Worm (Caenorhabditis elegans) whole organism, young adult: ENCODE measurements around the gene cyc-2.2.
A peak's percentile ranks its signal among the peaks of the same experiment; 100 is the strongest.

Experiments
- B0035.1 ChIP-seq: sonication (generic microtip); optimal IDR thresholded peaks from 2 replicates; lab custom pipeline; 2016; ENCODE audit warnings: missing genetic modification characterization, mild to moderate bottlenecking, missing compliant biosample characterization, missing genotype, missing genetic modification reagents
- B0261.1 ChIP-seq: sonication (generic microtip); optimal IDR thresholded peaks from 2 replicates; lab custom pipeline; 2016; ENCODE audit warnings: mild to moderate bottlenecking, missing genetic modification characterization, moderate library complexity, missing compliant biosample characterization
- C17E4.6 ChIP-seq: fragments of 200-800 bp; sonication (Bioruptor generic); IDR thresholded peaks from 2 replicates; pipeline ENCODE4 v1.3.6; 2022; ENCODE audit warnings: missing genetic modification reagents, missing genetic modification characterization, missing compliant biosample characterization
- F33H1.4 ChIP-seq: fragments of 200-800 bp; sonication (Bioruptor generic); IDR thresholded peaks from 2 replicates; pipeline ENCODE4 v1.3.6; 2022; ENCODE audit warnings: missing genetic modification reagents, missing genetic modification characterization, missing compliant biosample characterization
- F55B11.4 ChIP-seq: sonication (generic microtip); optimal IDR thresholded peaks from 2 replicates; lab custom pipeline; 2016; ENCODE audit warnings: missing compliant biosample characterization, missing genetic modification characterization, borderline replicate concordance; ENCODE audit not compliant: insufficient read depth
- K11D2.4 ChIP-seq: fragments of 200-800 bp; sonication (Bioruptor generic); IDR thresholded peaks from 2 replicates; pipeline ENCODE4 v1.3.6; 2022; ENCODE audit warnings: missing genetic modification reagents, missing genetic modification characterization, missing compliant biosample characterization
- K12H6.12 ChIP-seq: fragments of 200-800 bp; sonication (Bioruptor generic); optimal IDR thresholded peaks from 2 replicates; lab custom pipeline; 2018; ENCODE audit warnings: mild to moderate bottlenecking, missing genetic modification characterization, missing compliant biosample characterization
- T26A5.8 ChIP-seq: sonication (generic microtip); optimal IDR thresholded peaks from 2 replicates; lab custom pipeline; 2016; ENCODE audit warnings: missing genetic modification characterization, missing compliant biosample characterization
- Y53G8AR.9 ChIP-seq: fragments of 200-800 bp; sonication (Bioruptor generic); conservative IDR thresholded peaks from 2 replicates; pipeline ENCODE4 v1.3.6; 2022; ENCODE audit warnings: missing genetic modification reagents, missing genetic modification characterization, missing compliant biosample characterization
- aptf-2 ChIP-seq: fragments of 200-800 bp; sonication (Bioruptor generic); conservative IDR thresholded peaks from 2 replicates; pipeline ENCODE4 v1.3.6; 2022; ENCODE audit warnings: missing genetic modification reagents, missing genetic modification characterization, missing compliant biosample characterization
- atf-7 ChIP-seq: sonication (generic microtip); optimal IDR thresholded peaks from 2 replicates; lab custom pipeline; 2017; ENCODE audit warnings: mild to moderate bottlenecking, missing genetic modification characterization, missing compliant biosample characterization
- attf-3 ChIP-seq: fragments of 200-800 bp; sonication (Bioruptor generic); conservative IDR thresholded peaks from 2 replicates; pipeline ENCODE4 v1.3.6; 2022; ENCODE audit warnings: missing genetic modification reagents, missing genetic modification characterization, missing compliant biosample characterization
- attf-5 ChIP-seq: fragments of 200-800 bp; sonication (Bioruptor generic); optimal IDR thresholded peaks from 2 replicates; lab custom pipeline; 2018; ENCODE audit warnings: mild to moderate bottlenecking, missing genetic modification characterization, missing compliant biosample characterization
- attf-6 ChIP-seq: fragments of 200-800 bp; sonication (Bioruptor generic); IDR thresholded peaks from 2 replicates; pipeline ENCODE4 v1.3.6; 2022; ENCODE audit warnings: missing genetic modification reagents, missing genetic modification characterization, missing compliant biosample characterization
- cebp-1 ChIP-seq, 2 experiments: fragments of 200-800 bp in 1 of 2; sonication (Bioruptor generic) in 1 of 2; sonication (generic microtip) in 1 of 2; IDR thresholded peaks in 1 of 2; optimal IDR thresholded peaks in 1 of 2; 2 replicates each; pipeline versions ENCODE4 v1.3.6 to Lab custom; 2017 to 2022; ENCODE audit warnings: missing compliant biosample characterization in 2 of 2, missing genetic modification characterization in 2 of 2, mild to moderate bottlenecking in 1 of 2, missing genetic modification reagents in 1 of 2, moderate library complexity in 1 of 2
- ceh-100 ChIP-seq: fragments of 200-800 bp; sonication (Bioruptor generic); IDR thresholded peaks from 2 replicates; pipeline ENCODE4 v1.3.6; 2022; ENCODE audit warnings: missing genetic modification reagents, missing genetic modification characterization, missing compliant biosample characterization
- ceh-27 ChIP-seq: fragments of 200-800 bp; sonication (Bioruptor generic); optimal IDR thresholded peaks from 2 replicates; lab custom pipeline; 2018; ENCODE audit warnings: mild to moderate bottlenecking, missing genetic modification characterization, moderate library complexity, missing compliant biosample characterization
- die-1 ChIP-seq: sonication (generic microtip); optimal IDR thresholded peaks from 2 replicates; lab custom pipeline; 2016; ENCODE audit warnings: missing genotype, mild to moderate bottlenecking, missing genetic modification characterization, missing compliant biosample characterization
- dox-1 ChIP-seq: fragments of 200-800 bp; sonication (Bioruptor generic); IDR thresholded peaks from 2 replicates; pipeline ENCODE4 v1.3.6; 2022; ENCODE audit warnings: missing genetic modification reagents, missing genetic modification characterization, missing compliant biosample characterization
- dpff-1 ChIP-seq: sonication (generic microtip); optimal IDR thresholded peaks from 2 replicates; lab custom pipeline; 2017; ENCODE audit warnings: mild to moderate bottlenecking, missing genetic modification characterization, missing compliant biosample characterization
- egrh-3 ChIP-seq: fragments of 200-800 bp; sonication (Bioruptor generic); IDR thresholded peaks from 2 replicates; pipeline ENCODE4 v1.3.6; 2022; ENCODE audit warnings: missing genetic modification reagents, missing genetic modification characterization, missing compliant biosample characterization
- ekl-4 ChIP-seq: fragments of 200-800 bp; sonication (Bioruptor generic); IDR thresholded peaks from 2 replicates; pipeline ENCODE4 v1.3.6; 2022; ENCODE audit warnings: missing genetic modification reagents, missing genetic modification characterization, missing compliant biosample characterization
- fkh-3 ChIP-seq: sonication (generic microtip); optimal IDR thresholded peaks from 2 replicates; lab custom pipeline; 2016; ENCODE audit warnings: mild to moderate bottlenecking, missing genetic modification characterization, missing compliant biosample characterization
- hmg-1.2 ChIP-seq: fragments of 200-800 bp; sonication (Bioruptor generic); IDR thresholded peaks from 2 replicates; pipeline ENCODE4 v1.3.6; 2022; ENCODE audit warnings: missing genetic modification reagents, missing genetic modification characterization, missing compliant biosample characterization
- hmg-20 ChIP-seq: fragments of 200-800 bp; sonication (Bioruptor generic); IDR thresholded peaks from 2 replicates; pipeline ENCODE4 v1.3.6; 2022; ENCODE audit warnings: missing genetic modification reagents, missing genetic modification characterization, missing compliant biosample characterization
- hrde-1 ChIP-seq: sonication (generic microtip); optimal IDR thresholded peaks from 2 replicates; lab custom pipeline; 2016; ENCODE audit warnings: missing genetic modification characterization, mild to moderate bottlenecking, missing compliant biosample characterization, moderate library complexity, missing genotype, missing genetic modification reagents, borderline replicate concordance
- lin-26 ChIP-seq: fragments of 200-800 bp; sonication (Bioruptor generic); IDR thresholded peaks from 2 replicates; pipeline ENCODE4 v1.3.6; 2022; ENCODE audit warnings: missing genetic modification reagents, missing genetic modification characterization, missing compliant biosample characterization
- lin-35 ChIP-seq, 3 experiments: fragments of 150-350 bp in 2 of 3; sonication (generic microtip) in 1 of 3; optimal IDR thresholded peaks; 2 replicates each; lab custom pipeline; 2014 to 2018; ENCODE audit warnings: missing biosample characterization in 3 of 3, missing genetic modification characterization in 3 of 3, missing genetic modification reagents in 3 of 3
- lin-40 ChIP-seq: sonication (generic microtip); optimal IDR thresholded peaks from 2 replicates; lab custom pipeline; 2016; ENCODE audit warnings: missing genetic modification characterization, mild to moderate bottlenecking, missing compliant biosample characterization, missing genotype, missing genetic modification reagents
- lir-1 ChIP-seq: fragments of 200-800 bp; sonication (Bioruptor generic); conservative IDR thresholded peaks from 2 replicates; pipeline ENCODE4 v1.3.6; 2022; ENCODE audit warnings: missing genetic modification reagents, missing genetic modification characterization, missing compliant biosample characterization
- madf-10 ChIP-seq: sonication (generic microtip); optimal IDR thresholded peaks from 2 replicates; lab custom pipeline; 2016; ENCODE audit warnings: mild to moderate bottlenecking, missing genetic modification characterization, missing compliant biosample characterization
- madf-3 ChIP-seq: fragments of 200-800 bp; sonication (Bioruptor generic); IDR thresholded peaks from 2 replicates; pipeline ENCODE4 v1.3.6; 2022; ENCODE audit warnings: missing genetic modification reagents, missing genetic modification characterization, missing compliant biosample characterization
- madf-6 ChIP-seq: fragments of 200-800 bp; sonication (Bioruptor generic); IDR thresholded peaks from 2 replicates; pipeline ENCODE4 v1.3.6; 2022; ENCODE audit warnings: missing genetic modification reagents, missing genetic modification characterization, missing compliant biosample characterization
- mcd-1 ChIP-seq: fragments of 200-800 bp; sonication (Bioruptor generic); IDR thresholded peaks from 2 replicates; pipeline ENCODE4 v1.3.6; 2022; ENCODE audit warnings: missing genetic modification reagents, missing genetic modification characterization, missing compliant biosample characterization
- nhr-90 ChIP-seq: sonication (generic microtip); optimal IDR thresholded peaks from 2 replicates; lab custom pipeline; 2016; ENCODE audit warnings: missing genotype, mild to moderate bottlenecking, missing genetic modification characterization, missing compliant biosample characterization
- pbrm-1 ChIP-seq: fragments of 200-800 bp; sonication (Bioruptor generic); IDR thresholded peaks from 2 replicates; pipeline ENCODE4 v1.3.6; 2022; ENCODE audit warnings: missing genetic modification reagents, missing genetic modification characterization, missing compliant biosample characterization
- pha-4 ChIP-seq: fragments of 150-350 bp; sonication (generic microtip); optimal IDR thresholded peaks from 2 replicates; lab custom pipeline; 2014; ENCODE audit warnings: missing biosample characterization, missing genetic modification reagents, missing genetic modification characterization
- rcor-1 ChIP-seq: fragments of 200-800 bp; sonication (Bioruptor generic); IDR thresholded peaks from 2 replicates; pipeline ENCODE4 v1.3.6; 2022; ENCODE audit warnings: missing genetic modification reagents, missing genetic modification characterization, missing compliant biosample characterization
- repo-1 ChIP-seq: sonication (generic microtip); optimal IDR thresholded peaks from 2 replicates; lab custom pipeline; 2017; ENCODE audit warnings: mild to moderate bottlenecking, missing genetic modification characterization, missing compliant biosample characterization
- snpc-1.3 ChIP-seq: sonication (generic microtip); optimal IDR thresholded peaks from 2 replicates; lab custom pipeline; 2017; ENCODE audit warnings: missing genetic modification characterization, mild to moderate bottlenecking, missing compliant biosample characterization, antibody characterized with exemption, moderate library complexity, missing genotype, missing genetic modification reagents; ENCODE audit not compliant: insufficient read depth
- snpc-3.4 ChIP-seq: sonication (generic microtip); optimal IDR thresholded peaks from 2 replicates; lab custom pipeline; 2017; ENCODE audit warnings: missing genetic modification characterization, mild to moderate bottlenecking, missing compliant biosample characterization, antibody characterized with exemption, moderate library complexity, missing genotype, missing genetic modification reagents
- snpc-4 ChIP-seq, 5 experiments: fragments of 150-350 bp in 1 of 5; sonication (generic microtip) in 4 of 5; optimal IDR thresholded peaks; 2 replicates each; lab custom pipeline; 2014 to 2018; ENCODE audit warnings: missing genetic modification characterization in 5 of 5, missing biosample characterization in 3 of 5, antibody characterized with exemption in 2 of 5, mild to moderate bottlenecking in 2 of 5, missing compliant biosample characterization in 2 of 5, missing genotype in 2 of 5, moderate library complexity in 2 of 5, missing genetic modification reagents in 1 of 5
- sptf-2 ChIP-seq: fragments of 200-800 bp; sonication (Bioruptor generic); optimal IDR thresholded peaks from 2 replicates; lab custom pipeline; 2018; ENCODE audit warnings: mild to moderate bottlenecking, missing genetic modification characterization, missing compliant biosample characterization
- tbp1 ChIP-seq: fragments of 200-800 bp; sonication (Bioruptor generic); optimal IDR thresholded peaks from 2 replicates; lab custom pipeline; 2018; ENCODE audit warnings: mild to moderate bottlenecking, missing genetic modification characterization, missing compliant biosample characterization
- unc-130 ChIP-seq: sonication (generic microtip); optimal IDR thresholded peaks from 2 replicates; lab custom pipeline; 2016; ENCODE audit warnings: missing genetic modification reagents, missing genetic modification characterization, missing compliant biosample characterization
- ztf-18 ChIP-seq: sonication (generic microtip); optimal IDR thresholded peaks from 2 replicates; lab custom pipeline; 2016; ENCODE audit warnings: missing genotype, mild to moderate bottlenecking, missing genetic modification characterization, missing compliant biosample characterization

Gene cyc-2.2

ce11 chrV:12659426-12659825 lies 47.4 kb upstream of the cyc-2.2 start, which contains the start of gene ccch-3:
ccch-3 (minus strand) TSS chrV:12659687.
- TF ChIP-seq die-1 (tag; lab: Kevin White, UChicago), result no peak
- TF ChIP-seq nhr-90 (tag; lab: Kevin White, UChicago), result peak; percentile 39
- TF ChIP-seq Y53G8AR.9 (GFP tag; lab: Robert Waterston, UW), result peak; percentile 84
- TF ChIP-seq snpc-4 (GFP tag; optimal IDR thresholded peaks at IDR 0.05; lab: Kevin White, UChicago), result peak; percentile 7
- peak in 3 of 4 experiments; percentile 43 to 60 (median 52) for TF ChIP-seq snpc-4 (tag; optimal IDR thresholded peaks at IDR 0.05; lab: Kevin White, UChicago)
- no peak for TF ChIP-seq pha-4 (tag; lab: Kevin White, UChicago)
- peak; percentile 67 for TF ChIP-seq ceh-27
- TF ChIP-seq dox-1 (GFP tag; lab: Robert Waterston, UW), result peak; percentile 72; the same call in 1 of the 2 replicates
- TF ChIP-seq cebp-1 (GFP tag; IDR thresholded peaks at IDR 0.05; lab: Robert Waterston, UW), result no peak
- peak; percentile 72 for TF ChIP-seq cebp-1 (tag; optimal IDR thresholded peaks at IDR 0.05; lab: Kevin White, UChicago)
- TF ChIP-seq ztf-18 (tag; lab: Kevin White, UChicago), result peak; percentile 90
- TF ChIP-seq hrde-1 (tag; lab: Kevin White, UChicago), result peak; percentile 32
- no peak for TF ChIP-seq egrh-3
- peak; percentile 27 for TF ChIP-seq madf-10 (tag; lab: Kevin White, UChicago)
- peak; percentile 7 for TF ChIP-seq B0261.1 (tag; lab: Kevin White, UChicago)
- TF ChIP-seq hmg-1.2 (GFP tag; lab: Robert Waterston, UW), result peak; percentile 67
- peak; percentile 65 for TF ChIP-seq atf-7 (tag; lab: Kevin White, UChicago)
- TF ChIP-seq snpc-3.4 (tag; lab: Kevin White, UChicago), result peak; percentile 60
- peak; percentile 67; the same call in 1 of the 2 replicates for TF ChIP-seq pbrm-1 (GFP tag; lab: Robert Waterston, UW)
- peak; percentile 71 for TF ChIP-seq rcor-1 (GFP tag; lab: Robert Waterston, UW)
- peak; percentile 70 for TF ChIP-seq lin-40 (tag; lab: Kevin White, UChicago)
- TF ChIP-seq ceh-100, result 0 out of 2 replicates have a peak, but pooled peaks have one; percentile 9
- no peak for TF ChIP-seq fkh-3 (tag; lab: Kevin White, UChicago)
- peak in 1 of 3 experiments; percentile 19 for TF ChIP-seq lin-35 (GFP tag; optimal IDR thresholded peaks at IDR 0.05; lab: Kevin White, UChicago)
- TF ChIP-seq C17E4.6 (GFP tag; lab: Robert Waterston, UW), result peak; percentile 22; the same call in 1 of the 2 replicates
- TF ChIP-seq snpc-1.3 (tag; lab: Kevin White, UChicago), result peak; percentile 36
- TF ChIP-seq F55B11.4 (tag; lab: Kevin White, UChicago), result no peak
- no peak for TF ChIP-seq T26A5.8 (tag; lab: Kevin White, UChicago)
- 0 out of 2 replicates have a peak, but pooled peaks have one; percentile 46 for TF ChIP-seq lir-1 (GFP tag; lab: Robert Waterston, UW)
- peak; percentile 5 for TF ChIP-seq K12H6.12 (tag; lab: Kevin White, UChicago)
- no peak for TF ChIP-seq attf-6
- TF ChIP-seq madf-3 (GFP tag; lab: Robert Waterston, UW), result peak; percentile 83
- peak; percentile 64 for TF ChIP-seq mcd-1 (GFP tag; lab: Robert Waterston, UW)
- peak; percentile 80 for TF ChIP-seq attf-5 (GFP tag; lab: Kevin White, UChicago)
- TF ChIP-seq sptf-2 (GFP tag; lab: Kevin White, UChicago), result peak; percentile 26
- peak; percentile 83 for TF ChIP-seq ekl-4
- no peak for TF ChIP-seq B0035.1
- TF ChIP-seq K11D2.4 (GFP tag; lab: Robert Waterston, UW), result 0 out of 2 replicates have a peak, but pooled peaks have one; percentile 27
- peak; percentile 26 for TF ChIP-seq F33H1.4 (GFP tag; lab: Robert Waterston, UW)
- TF ChIP-seq lin-26 (GFP tag; lab: Robert Waterston, UW), result peak; percentile 44; the same call in 1 of the 2 replicates
- TF ChIP-seq dpff-1, result no peak
- peak; percentile 73 for TF ChIP-seq madf-6
- peak; percentile 65 for TF ChIP-seq tbp1 (GFP tag; lab: Kevin White, UChicago)
- peak; percentile 68 for TF ChIP-seq attf-3
- 0 out of 2 replicates have a peak, but pooled peaks have one; percentile 10 for TF ChIP-seq hmg-20 (GFP tag; lab: Robert Waterston, UW)
- peak; percentile 53 for TF ChIP-seq unc-130
- no peak for TF ChIP-seq aptf-2 (GFP tag; lab: Robert Waterston, UW)
- peak; percentile 1 for TF ChIP-seq repo-1 (tag; lab: Kevin White, UChicago)
